Fruit fly (Drosophila melanogaster): ENCODE results near the gene CG33128.
A peak's percentile ranks its signal among the peaks of the same experiment; 100 is the strongest.

CG33128 gene

dm6 chr2L:1470009-1470408, 23.9 kb upstream of the CG33128 start (continued):
- TF ChIP-seq ash1 (GFP tag; optimal IDR thresholded peaks at IDR 0.05) (no peak), Mad (GFP tag; optimal IDR thresholded peaks at IDR 0.05) (no peak), pum (GFP tag; optimal IDR thresholded peaks at IDR 0.05) (no peak), Stat92E (GFP tag; optimal IDR thresholded peaks at IDR 0.05) (peak in 1 of 3 experiments; percentile 16), en (GFP tag; optimal IDR thresholded peaks at IDR 0.05) (no peak), CG18619 (GFP tag; optimal IDR thresholded peaks at IDR 0.05) (no peak), CG6683 (GFP tag; optimal IDR thresholded peaks at IDR 0.05) (no peak), CG2120 (GFP tag; optimal IDR thresholded peaks at IDR 0.05) (no peak), CG9215 (GFP tag; IDR thresholded peaks at IDR 0.05) (no peak), CG10209 (GFP tag; optimal IDR thresholded peaks at IDR 0.05) (peak; percentile 16), D (optimal IDR thresholded peaks at IDR 0.05) (no peak), D (GFP tag; optimal IDR thresholded peaks at IDR 0.05) (peak; percentile 22), caup (GFP tag; optimal IDR thresholded peaks at IDR 0.05; ENCODE audit: severe bottlenecking) (no peak), zen2 (GFP tag; IDR thresholded peaks at IDR 0.05; ENCODE audit: partially characterized antibody) (no peak), grn (GFP tag; optimal IDR thresholded peaks at IDR 0.05) (no peak), CG14050 (GFP tag; IDR thresholded peaks at IDR 0.05) (no peak), ac (GFP tag; optimal IDR thresholded peaks at IDR 0.05) (no peak), CG17802 (tag; optimal IDR thresholded peaks at IDR 0.05) (no peak), NfI (GFP tag; optimal IDR thresholded peaks at IDR 0.05) (no peak), Sry-β (GFP tag; optimal IDR thresholded peaks at IDR 0.05) (peak; percentile 90), jumu (GFP tag; optimal IDR thresholded peaks at IDR 0.05) (no peak), zen (tag; optimal IDR thresholded peaks at IDR 0.05) (no peak), CG5180 (GFP tag; optimal IDR thresholded peaks at IDR 0.05) (no peak), bowl (GFP tag; IDR thresholded peaks at IDR 0.05) (no peak), H2.0 (GFP tag; IDR thresholded peaks at IDR 0.05) (no peak), emc (GFP tag; optimal IDR thresholded peaks at IDR 0.05) (no peak), CG4617 (GFP tag; optimal IDR thresholded peaks at IDR 0.05; ENCODE audit: borderline replicate concordance) (no peak), disco-r (GFP tag; optimal IDR thresholded peaks at IDR 0.05) (no peak), CG9797 (GFP tag; optimal IDR thresholded peaks at IDR 0.05) (no peak), CG16813 (GFP tag; IDR thresholded peaks at IDR 0.05; ENCODE audit: partially characterized antibody) (no peak), Antp (GFP tag; optimal IDR thresholded peaks at IDR 0.05) (no peak), CG8924 (tag; optimal IDR thresholded peaks at IDR 0.05) (peak; percentile 50), her (GFP tag; optimal IDR thresholded peaks at IDR 0.05) (no peak), CG31224 (GFP tag; IDR thresholded peaks at IDR 0.05) (no peak), ham (GFP tag; IDR thresholded peaks at IDR 0.05) (no peak), Poxn (GFP tag; IDR thresholded peaks at IDR 0.05) (no peak), Fer3 (tag; optimal IDR thresholded peaks at IDR 0.05) (no peak), CG17568 (GFP tag; optimal IDR thresholded peaks at IDR 0.05) (no peak), Atf6 (GFP tag; IDR thresholded peaks at IDR 0.05) (no peak), Pdp1 (GFP tag; optimal IDR thresholded peaks at IDR 0.05) (no peak), Drgx (GFP tag; IDR thresholded peaks at IDR 0.05) (no peak), gcm2 (GFP tag; optimal IDR thresholded peaks at IDR 0.05) (no peak), CG12659 (GFP tag; optimal IDR thresholded peaks at IDR 0.05) (no peak), CG18262 (tag; optimal IDR thresholded peaks at IDR 0.05) (peak; percentile 54), HmgZ (tag; optimal IDR thresholded peaks at IDR 0.05) (no peak), CG18599 (GFP tag; optimal IDR thresholded peaks at IDR 0.05) (peak; percentile 24), CG2199 (GFP tag; IDR thresholded peaks at IDR 0.05) (no peak), mld (GFP tag; IDR thresholded peaks at IDR 0.05; ENCODE audit: partially characterized antibody) (no peak), Camta (GFP tag; optimal IDR thresholded peaks at IDR 0.05) (no peak), CG8281 (tag; optimal IDR thresholded peaks at IDR 0.05) (no peak), CG10565 (GFP tag; optimal IDR thresholded peaks at IDR 0.05) (no peak)
